Fruit fly (Drosophila melanogaster): ENCODE results near the gene CG10469.

CG10469 gene

dm6 chr3L:6124616-6125408 lies 31.7 kb upstream of the CG10469 start (continued):
- peak; percentile 81 for TF ChIP-seq Dad (GFP tag; optimal IDR thresholded peaks at IDR 0.05)
- no peak for TF ChIP-seq Chrac-16 (GFP tag; optimal IDR thresholded peaks at IDR 0.05)
- peak; percentile 22; the same call in 1 of the 2 replicates for TF ChIP-seq Bgb (GFP tag; IDR thresholded peaks at IDR 0.05; ENCODE audit: partially characterized antibody)
- TF ChIP-seq tx (GFP tag; optimal IDR thresholded peaks at IDR 0.05): no peak
- TF ChIP-seq CG43689 (GFP tag; IDR thresholded peaks at IDR 0.05): peak; percentile 71
- no peak for TF ChIP-seq CG3065 (GFP tag; optimal IDR thresholded peaks at IDR 0.05)
- peak; percentile 61 for TF ChIP-seq CG14710 (tag; optimal IDR thresholded peaks at IDR 0.05)
- no peak for TF ChIP-seq Lpt (GFP tag; optimal IDR thresholded peaks at IDR 0.05)
- peak in 1 of 2 experiments; percentile 5 for TF ChIP-seq prd (optimal IDR thresholded peaks at IDR 0.05)
- no peak for TF ChIP-seq prd (GFP tag; IDR thresholded peaks at IDR 0.05)
- TF ChIP-seq twi (tag; optimal IDR thresholded peaks at IDR 0.05): no peak
- TF ChIP-seq CG6689 (GFP tag; IDR thresholded peaks at IDR 0.05): peak; percentile 66
- peak; percentile 80 for TF ChIP-seq CG15514 (GFP tag; optimal IDR thresholded peaks at IDR 0.05)
- TF ChIP-seq crc (GFP tag; optimal IDR thresholded peaks at IDR 0.05): peak; percentile 63
- peak; percentile 4 for TF ChIP-seq CG3163 (GFP tag; optimal IDR thresholded peaks at IDR 0.05)
- TF ChIP-seq Kr (GFP tag; optimal IDR thresholded peaks at IDR 0.05): no peak
- no peak for TF ChIP-seq CG31388 (GFP tag; optimal IDR thresholded peaks at IDR 0.05)
- TF ChIP-seq fd96Cb (tag; optimal IDR thresholded peaks at IDR 0.05): peak; percentile 32
- TF ChIP-seq CG9437 (GFP tag; optimal IDR thresholded peaks at IDR 0.05): peak; percentile 34
- TF ChIP-seq CG12659 (GFP tag; optimal IDR thresholded peaks at IDR 0.05): peak; percentile 39
- TF ChIP-seq CG11696 (GFP tag; IDR thresholded peaks at IDR 0.05): peak; percentile 76
- 0 out of 2 replicates have a peak, but pooled peaks have one; percentile 34 for TF ChIP-seq dimm (GFP tag; IDR thresholded peaks at IDR 0.05)
- TF ChIP-seq CG33213 (GFP tag; optimal IDR thresholded peaks at IDR 0.05): peak; percentile 82
- TF ChIP-seq CG2129 (GFP tag; IDR thresholded peaks at IDR 0.05; ENCODE audit: partially characterized antibody): no peak
- TF ChIP-seq Ssrp (tag; optimal IDR thresholded peaks at IDR 0.05): peak; percentile 13
- TF ChIP-seq br (optimal IDR thresholded peaks at IDR 0.05): no peak
- peak; percentile 87 for TF ChIP-seq sob (GFP tag; IDR thresholded peaks at IDR 0.05)
- peak; percentile 40 for TF ChIP-seq Oli (tag; optimal IDR thresholded peaks at IDR 0.05)
- peak; percentile 1 for TF ChIP-seq CG4617 (GFP tag; optimal IDR thresholded peaks at IDR 0.05; ENCODE audit: borderline replicate concordance)
- TF ChIP-seq lab (GFP tag; optimal IDR thresholded peaks at IDR 0.05): peak; percentile 94
- peak; percentile 53 for TF ChIP-seq CG30403 (GFP tag; optimal IDR thresholded peaks at IDR 0.05)
- TF ChIP-seq klu (GFP tag; IDR thresholded peaks at IDR 0.05): peak; percentile 53; the same call in 1 of the 2 replicates
- peak; percentile 24 for TF ChIP-seq D19A (tag; optimal IDR thresholded peaks at IDR 0.05)
- no peak for TF ChIP-seq pan (optimal IDR thresholded peaks at IDR 0.05)
- peak in 1 of 2 experiments; percentile 88 for TF ChIP-seq pan (GFP tag; optimal IDR thresholded peaks at IDR 0.05 in 1 of 2, IDR thresholded peaks at IDR 0.05 in 1 of 2)
- peak in 1 of 2 experiments; percentile 47 for TF ChIP-seq insv (GFP tag; optimal IDR thresholded peaks at IDR 0.05)
- TF ChIP-seq tap (tag; optimal IDR thresholded peaks at IDR 0.05): peak; percentile 62
- TF ChIP-seq CG13287 (GFP tag; IDR thresholded peaks at IDR 0.05; ENCODE audit: partially characterized antibody): no peak; the same call in 1 of the 2 replicates
- TF ChIP-seq HmgD (GFP tag; optimal IDR thresholded peaks at IDR 0.05): no peak
- no peak for TF ChIP-seq fd64A (GFP tag; optimal IDR thresholded peaks at IDR 0.05)
- peak; percentile 50 for TF ChIP-seq shn (GFP tag; optimal IDR thresholded peaks at IDR 0.05)
- peak; percentile 30; the same call in 1 of the 2 replicates for TF ChIP-seq Adf1 (GFP tag; IDR thresholded peaks at IDR 0.05)
- TF ChIP-seq B-H2 (GFP tag; optimal IDR thresholded peaks at IDR 0.05): peak; percentile 71
- peak; percentile 75 for TF ChIP-seq CG18619 (GFP tag; optimal IDR thresholded peaks at IDR 0.05)
- TF ChIP-seq nom (GFP tag; optimal IDR thresholded peaks at IDR 0.05): no peak
- TF ChIP-seq gem (tag; optimal IDR thresholded peaks at IDR 0.05): peak; percentile 42
- no peak for TF ChIP-seq fu2 (GFP tag; optimal IDR thresholded peaks at IDR 0.05)
- TF ChIP-seq Spps (tag; optimal IDR thresholded peaks at IDR 0.05): peak; percentile 49
- TF ChIP-seq HLH3B (GFP tag; IDR thresholded peaks at IDR 0.05): peak; percentile 80
- no peak for TF ChIP-seq ham (GFP tag; IDR thresholded peaks at IDR 0.05)
